Fruit fly (Drosophila melanogaster): ENCODE results near the gene chinmo.

DNA sequence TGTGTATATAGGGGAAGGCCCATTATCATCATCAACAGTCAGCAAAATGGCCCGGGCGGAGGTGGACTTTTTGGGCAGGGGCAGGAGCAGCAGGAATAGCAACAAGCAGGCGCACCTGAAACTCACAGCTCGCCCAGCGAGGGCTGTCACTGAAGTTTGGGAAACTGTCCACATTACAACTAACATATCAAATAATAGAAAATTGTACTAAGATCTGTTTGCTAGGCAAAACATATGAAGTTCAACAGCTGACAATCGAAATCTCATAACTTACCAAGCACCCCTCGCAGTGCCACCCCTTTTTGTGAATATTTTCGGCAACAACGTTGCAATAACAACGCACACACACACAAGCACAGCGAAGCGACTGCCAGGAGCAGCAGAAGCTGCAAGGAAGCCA lies 26.3 kb upstream of the chinmo start:
- TF ChIP-seq usp (GFP tag; optimal IDR thresholded peaks at IDR 0.05) (no peak), Rel (GFP tag; optimal IDR thresholded peaks at IDR 0.05) (no peak), Rel (tag; optimal IDR thresholded peaks at IDR 0.05) (no peak), Hr83 (GFP tag; optimal IDR thresholded peaks at IDR 0.05; ENCODE audit: poor library complexity, severe bottlenecking) (no peak), Jra (GFP tag; optimal IDR thresholded peaks at IDR 0.05) (no peak), h (GFP tag; optimal IDR thresholded peaks at IDR 0.05) (peak; percentile 38), psq (GFP tag; optimal IDR thresholded peaks at IDR 0.05) (no peak), CrebA (GFP tag; optimal IDR thresholded peaks at IDR 0.05; ENCODE audit: borderline replicate concordance) (no peak), woc (GFP tag; optimal IDR thresholded peaks at IDR 0.05) (no peak)
